Worm (Caenorhabditis elegans) whole organism, L4 larva: Measurements from ENCODE around the gene F56C3.1.

ENCODE experiments used
- aly-2 ChIP-seq: sonication (generic microtip); optimal IDR thresholded peaks from 2 replicates; lab custom pipeline; 2018; ENCODE audit warnings: missing biosample characterization, missing genetic modification characterization
- daf-12 ChIP-seq: fragments of 150-350 bp; optimal IDR thresholded peaks from 2 replicates; lab custom pipeline; 2014; ENCODE audit warnings: missing biosample characterization, missing genetic modification reagents, missing genetic modification characterization
- egl-27 ChIP-seq: sonication (generic microtip); optimal IDR thresholded peaks from 3 replicates; lab custom pipeline; 2017; ENCODE audit warnings: missing biosample characterization, missing genetic modification reagents, missing genetic modification characterization
- lin-13 ChIP-seq: fragments of 150-350 bp; optimal IDR thresholded peaks from 2 replicates; lab custom pipeline; 2014; ENCODE audit warnings: missing biosample characterization, missing genetic modification reagents, missing genetic modification characterization

ce11 chrX:1370736-1371281, 16.3 kb upstream of the F56C3.1 start, which contains the start of gene F56C3.7:
- no peak for TF ChIP-seq aly-2 (tag; lab: Kevin White, UChicago)
- TF ChIP-seq lin-13 (GFP tag; lab: Kevin White, UChicago), result no peak
- no peak for TF ChIP-seq daf-12
- no peak for TF ChIP-seq egl-27 (tag; lab: Kevin White, UChicago)
